Worm (Caenorhabditis elegans) whole organism, early embryonic: ENCODE results near the gene hpo-38.

Experiments
- B0310.2 ChIP-seq: sonication (generic microtip); optimal IDR thresholded peaks from 2 replicates; lab custom pipeline; 2016; ENCODE audit warnings: mild to moderate bottlenecking, missing genetic modification characterization, missing compliant biosample characterization
- F13C5.2 ChIP-seq: sonication (generic microtip); optimal IDR thresholded peaks from 2 replicates; lab custom pipeline; 2017; ENCODE audit warnings: mild to moderate bottlenecking, missing genetic modification characterization, inconsistent platforms, missing compliant biosample characterization
- aly-1 ChIP-seq: sonication (generic microtip); optimal IDR thresholded peaks from 2 replicates; lab custom pipeline; 2016; ENCODE audit warnings: missing genetic modification characterization, missing compliant biosample characterization
- ama-1 ChIP-seq: fragments of 150-350 bp; optimal IDR thresholded peaks from 2 replicates; lab custom pipeline; 2014
- ceh-13 ChIP-seq: fragments of 200-800 bp; sonication (Bioruptor generic); optimal IDR thresholded peaks from 2 replicates; lab custom pipeline; 2018; ENCODE audit warnings: mild to moderate bottlenecking, missing genetic modification characterization, missing compliant biosample characterization
- ceh-36 ChIP-seq: sonication (generic microtip); optimal IDR thresholded peaks from 2 replicates; lab custom pipeline; 2016; ENCODE audit warnings: missing genetic modification characterization, inconsistent platforms, missing compliant biosample characterization
- ets-7 ChIP-seq: sonication (generic microtip); optimal IDR thresholded peaks from 2 replicates; lab custom pipeline; 2016; ENCODE audit warnings: missing genotype, missing genetic modification characterization, missing compliant biosample characterization
- flt-1 ChIP-seq: fragments of 200-800 bp; sonication (Bioruptor generic); IDR thresholded peaks from 2 replicates; pipeline ENCODE4 v1.3.6; 2022; ENCODE audit warnings: missing genetic modification characterization, missing compliant biosample characterization
- hmbx-1 ChIP-seq: sonication (generic microtip); optimal IDR thresholded peaks from 2 replicates; lab custom pipeline; 2016; ENCODE audit warnings: mild to moderate bottlenecking, missing genetic modification characterization, missing compliant biosample characterization
- hmg-4 ChIP-seq: fragments of 200-800 bp; sonication (Bioruptor generic); optimal IDR thresholded peaks from 2 replicates; lab custom pipeline; 2018; ENCODE audit warnings: mild to moderate bottlenecking, missing genetic modification characterization, missing compliant biosample characterization
- hnd-1 ChIP-seq: sonication (generic microtip); optimal IDR thresholded peaks from 2 replicates; lab custom pipeline; 2016; ENCODE audit warnings: missing genetic modification characterization, missing compliant biosample characterization
- pes-1 ChIP-seq: fragments of 200-800 bp; sonication (Bioruptor generic); IDR thresholded peaks from 2 replicates; pipeline ENCODE4 v1.3.6; 2022; ENCODE audit warnings: missing genetic modification reagents, missing genetic modification characterization, missing compliant biosample characterization
- scrt-1 ChIP-seq: fragments of 200-800 bp; sonication (Bioruptor generic); IDR thresholded peaks from 2 replicates; pipeline ENCODE4 v1.3.6; 2022; ENCODE audit warnings: missing genetic modification characterization, missing compliant biosample characterization
- sea-1 ChIP-seq: fragments of 200-800 bp; sonication (Bioruptor generic); conservative IDR thresholded peaks from 2 replicates; pipeline ENCODE4 v1.3.6; 2022; ENCODE audit warnings: missing genetic modification characterization, missing compliant biosample characterization
- tbx-11 ChIP-seq: fragments of 200-800 bp; sonication (Bioruptor generic); IDR thresholded peaks from 2 replicates; pipeline ENCODE4 v1.3.6; 2022; ENCODE audit warnings: missing genetic modification characterization, missing compliant biosample characterization
- tbx-37 ChIP-seq: fragments of 200-800 bp; sonication (Bioruptor generic); conservative IDR thresholded peaks from 2 replicates; pipeline ENCODE4 v1.3.6; 2022; ENCODE audit warnings: missing genetic modification reagents, missing genetic modification characterization, missing compliant biosample characterization
- tra-4 ChIP-seq: sonication (generic microtip); optimal IDR thresholded peaks from 2 replicates; lab custom pipeline; 2017; ENCODE audit warnings: missing genetic modification characterization, missing compliant biosample characterization

Gene hpo-38

ce11 chrIII:254235-254634 is 24.0 kb downstream of the hpo-38 start, which contains the start of gene Y50D7A.3:
Y50D7A.3 (plus strand) TSS chrIII:254535.
- TF ChIP-seq flt-1 (GFP tag; lab: Robert Waterston, UW) (no peak), tbx-37 (GFP tag; lab: Robert Waterston, UW) (no peak), hmbx-1 (tag; lab: Kevin White, UChicago) (no peak), hnd-1 (no peak), F13C5.2 (no peak), scrt-1 (no peak), hmg-4 (GFP tag; lab: Kevin White, UChicago) (no peak), ceh-13 (GFP tag; lab: Kevin White, UChicago) (no peak), ceh-36 (tag; lab: Kevin White, UChicago) (no peak), ama-1 (lab: Kevin White, UChicago) (no peak), ets-7 (tag; lab: Kevin White, UChicago) (no peak), tbx-11 (GFP tag; lab: Robert Waterston, UW) (no peak), tra-4 (tag; lab: Kevin White, UChicago) (no peak), B0310.2 (tag; lab: Kevin White, UChicago) (no peak), aly-1 (no peak), sea-1 (no peak), pes-1 (GFP tag; lab: Robert Waterston, UW) (no peak)

DNA sequence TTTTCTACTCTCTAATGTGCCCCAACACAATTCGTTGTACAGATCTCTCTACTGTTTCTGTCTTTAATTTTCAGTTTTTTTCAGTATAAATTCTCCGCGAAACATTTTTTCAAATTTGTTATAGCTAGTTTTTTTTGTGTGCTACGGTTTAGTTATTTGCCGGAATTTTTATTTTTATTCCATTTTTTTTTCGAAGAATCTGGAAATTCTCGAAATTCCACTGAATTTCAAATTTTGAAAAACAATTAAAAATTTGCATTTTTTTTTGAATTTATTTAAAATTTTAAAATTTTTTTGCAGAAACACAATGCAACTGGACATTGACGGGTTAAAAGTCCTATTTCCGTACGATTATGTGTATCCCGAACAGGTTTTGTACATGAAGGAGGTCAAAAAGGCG is 34.6 kb downstream of the hpo-38 start, which contains the start of gene xpd-1:
TSS of gene xpd-1 (plus strand) at position 301 of the 400 bp plus-strand sequence.
- TF ChIP-seq tra-4 (tag; lab: Kevin White, UChicago) (no peak), tbx-11 (GFP tag; lab: Robert Waterston, UW) (no peak), ceh-36 (tag; lab: Kevin White, UChicago) (no peak), hmg-4 (GFP tag; lab: Kevin White, UChicago) (no peak), hnd-1 (no peak), ama-1 (lab: Kevin White, UChicago) (no peak), ceh-13 (GFP tag; lab: Kevin White, UChicago) (no peak), ets-7 (tag; lab: Kevin White, UChicago) (no peak), B0310.2 (tag; lab: Kevin White, UChicago) (no peak), F13C5.2 (no peak), hmbx-1 (tag; lab: Kevin White, UChicago) (no peak), sea-1 (no peak), flt-1 (GFP tag; lab: Robert Waterston, UW) (no peak), tbx-37 (GFP tag; lab: Robert Waterston, UW) (no peak), aly-1 (no peak), scrt-1 (no peak)

- TF ChIP-seq sea-1: no peak
- TF ChIP-seq pes-1 (GFP tag; lab: Robert Waterston, UW): no peak
- TF ChIP-seq ceh-36 (tag; lab: Kevin White, UChicago): no peak
- TF ChIP-seq ceh-13 (GFP tag; lab: Kevin White, UChicago): no peak
- no peak for TF ChIP-seq hnd-1
- no peak for TF ChIP-seq hmbx-1 (tag; lab: Kevin White, UChicago)
- TF ChIP-seq ama-1 (lab: Kevin White, UChicago): no peak
- no peak for TF ChIP-seq tbx-11 (GFP tag; lab: Robert Waterston, UW)
- no peak for TF ChIP-seq tra-4 (tag; lab: Kevin White, UChicago)
These were observed 52.3 kb downstream of the hpo-38 start for ce11 chrIII:282506-282905.

DNA sequence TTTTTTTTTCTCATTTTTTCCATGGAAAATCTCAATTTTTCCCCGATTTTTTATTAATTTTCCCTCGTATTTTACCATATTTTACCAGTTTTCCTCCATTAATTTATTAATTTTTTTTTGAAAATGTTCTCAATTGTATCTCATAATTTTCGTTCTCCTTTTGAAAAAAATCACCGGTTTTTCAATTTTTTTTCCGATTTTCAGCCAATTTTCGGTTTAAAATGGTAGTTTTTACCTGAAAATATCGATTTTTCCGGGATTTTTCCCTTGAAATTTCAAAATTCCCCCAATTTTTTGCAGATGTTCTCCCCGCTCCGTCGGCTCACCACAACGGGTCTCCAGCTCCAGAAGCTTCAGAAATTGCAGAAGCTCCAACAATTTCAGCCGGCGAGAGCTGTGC is 53.6 kb downstream of the hpo-38 start, which contains the start of gene taco-1:
TSS of gene taco-1 (plus strand) at position 301 of the 400 bp plus-strand sequence.
- TF ChIP-seq ceh-36 (tag; lab: Kevin White, UChicago) (no peak), ceh-13 (GFP tag; lab: Kevin White, UChicago) (no peak), hmbx-1 (tag; lab: Kevin White, UChicago) (no peak)
